Worm (Caenorhabditis elegans) whole organism, L1 larva: Measurements from ENCODE around the gene C04G6.2.

Experiments used
- elt-2 ChIP-seq: sonication (generic microtip); optimal IDR thresholded peaks from 2 replicates; lab custom pipeline; 2016; ENCODE audit warnings: missing genetic modification characterization, mild to moderate bottlenecking, inconsistent platforms, missing compliant biosample characterization, missing genetic modification reagents
- elt-3 ChIP-seq, 6 experiments: fragments of 150-350 bp in 1 of 6; sonication (generic microtip); optimal IDR thresholded peaks; 2 replicates each; lab custom pipeline; 2017 to 2018; ENCODE audit warnings: missing biosample characterization in 6 of 6, missing genetic modification characterization in 6 of 6, inconsistent platforms in 1 of 6
- mdl-1 ChIP-seq, 2 experiments: fragments of 150-350 bp; optimal IDR thresholded peaks; 2 replicates each; lab custom pipeline; 2014 to 2017; ENCODE audit warnings: missing biosample characterization in 2 of 2, missing genetic modification characterization in 2 of 2, inconsistent platforms in 1 of 2
- nhr-12 ChIP-seq: sonication (generic microtip); optimal IDR thresholded peaks from 2 replicates; lab custom pipeline; 2017; ENCODE audit warnings: missing biosample characterization, missing genetic modification characterization
- nhr-76 ChIP-seq: sonication (generic microtip); optimal IDR thresholded peaks from 2 replicates; lab custom pipeline; 2017; ENCODE audit warnings: missing biosample characterization, missing genetic modification characterization
- nhr-90 ChIP-seq: sonication (generic microtip); optimal IDR thresholded peaks from 2 replicates; lab custom pipeline; 2016; ENCODE audit warnings: mild to moderate bottlenecking, missing genetic modification characterization, missing compliant biosample characterization; ENCODE audit not compliant: poor library complexity
- pqm-1 ChIP-seq: sonication (generic microtip); optimal IDR thresholded peaks from 3 replicates; lab custom pipeline; 2017; ENCODE audit warnings: missing biosample characterization, missing genetic modification characterization
- skn-1 ChIP-seq: fragments of 150-350 bp; optimal IDR thresholded peaks from 2 replicates; lab custom pipeline; 2014; ENCODE audit warnings: missing biosample characterization, missing genetic modification characterization
- snpc-4 ChIP-seq: fragments of 150-350 bp; optimal IDR thresholded peaks from 2 replicates; lab custom pipeline; 2014; ENCODE audit warnings: missing biosample characterization, missing genetic modification characterization
- sox-4 ChIP-seq: sonication (generic microtip); optimal IDR thresholded peaks from 2 replicates; lab custom pipeline; 2016; ENCODE audit warnings: missing genetic modification characterization, missing compliant biosample characterization
- zag-1 ChIP-seq: fragments of 150-350 bp; optimal IDR thresholded peaks from 2 replicates; lab custom pipeline; 2014; ENCODE audit warnings: missing biosample characterization, missing genetic modification characterization
- ztf-4 ChIP-seq: fragments of 150-350 bp; optimal IDR thresholded peaks from 2 replicates; lab custom pipeline; 2014; ENCODE audit warnings: missing biosample characterization, missing genetic modification characterization

ce11 chrII:5085450-5085849, 7.6 kb upstream of the C04G6.2 start, which contains the start of gene txt-9:
- TF ChIP-seq elt-3 (tag; optimal IDR thresholded peaks at IDR 0.05; lab: Kevin White, UChicago) = no peak
- no peak for TF ChIP-seq sox-4 (tag; lab: Kevin White, UChicago)
- no peak for TF ChIP-seq nhr-12
- TF ChIP-seq elt-2 (tag; lab: Kevin White, UChicago) = peak; percentile 62
- TF ChIP-seq nhr-90 (tag; lab: Kevin White, UChicago) = no peak
- no peak for TF ChIP-seq ztf-4
- TF ChIP-seq pqm-1 = no peak
- TF ChIP-seq nhr-76 (tag; lab: Kevin White, UChicago) = no peak
- no peak for TF ChIP-seq zag-1 (tag; lab: Kevin White, UChicago)
- TF ChIP-seq skn-1 (tag; lab: Kevin White, UChicago) = no peak
- TF ChIP-seq mdl-1 (tag; optimal IDR thresholded peaks at IDR 0.05; lab: Kevin White, UChicago) = no peak
- no peak for TF ChIP-seq snpc-4 (tag; lab: Kevin White, UChicago)
